Worm (Caenorhabditis elegans): ENCODE data around the gene sri-18.

sri-18 gene

DNA sequence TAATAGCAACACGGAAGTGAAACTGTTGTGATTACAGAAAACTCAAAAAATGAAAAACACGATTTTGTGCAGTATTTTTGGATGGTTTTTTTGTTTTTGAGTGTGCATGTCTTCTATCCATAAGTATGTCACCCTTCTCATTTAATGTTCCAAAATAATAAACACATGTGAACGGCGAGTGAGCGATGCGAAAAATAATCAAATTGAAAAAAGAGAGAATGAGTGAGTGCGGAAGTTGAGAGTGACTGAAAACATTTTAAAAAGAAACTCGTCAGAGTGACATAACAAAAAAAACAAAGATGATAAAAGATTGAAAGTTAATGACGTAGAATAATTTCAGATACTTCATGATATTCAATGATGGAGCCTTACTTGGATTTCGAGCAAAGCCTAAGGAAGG, 10.8 kb downstream of the sri-18 start:
- TF ChIP-seq ama-1 (optimal IDR thresholded peaks at IDR 0.05) (no peak), scrt-1 (GFP tag; IDR thresholded peaks at IDR 0.05) (no peak), aly-1 (tag; optimal IDR thresholded peaks at IDR 0.05) (no peak), sea-1 (GFP tag; conservative IDR thresholded peaks at IDR 0.05) (no peak), F13C5.2 (tag; optimal IDR thresholded peaks at IDR 0.05) (no peak), ets-7 (tag; optimal IDR thresholded peaks at IDR 0.05) (no peak), tra-4 (tag; optimal IDR thresholded peaks at IDR 0.05) (no peak), B0310.2 (tag; optimal IDR thresholded peaks at IDR 0.05) (no peak)

DNA sequence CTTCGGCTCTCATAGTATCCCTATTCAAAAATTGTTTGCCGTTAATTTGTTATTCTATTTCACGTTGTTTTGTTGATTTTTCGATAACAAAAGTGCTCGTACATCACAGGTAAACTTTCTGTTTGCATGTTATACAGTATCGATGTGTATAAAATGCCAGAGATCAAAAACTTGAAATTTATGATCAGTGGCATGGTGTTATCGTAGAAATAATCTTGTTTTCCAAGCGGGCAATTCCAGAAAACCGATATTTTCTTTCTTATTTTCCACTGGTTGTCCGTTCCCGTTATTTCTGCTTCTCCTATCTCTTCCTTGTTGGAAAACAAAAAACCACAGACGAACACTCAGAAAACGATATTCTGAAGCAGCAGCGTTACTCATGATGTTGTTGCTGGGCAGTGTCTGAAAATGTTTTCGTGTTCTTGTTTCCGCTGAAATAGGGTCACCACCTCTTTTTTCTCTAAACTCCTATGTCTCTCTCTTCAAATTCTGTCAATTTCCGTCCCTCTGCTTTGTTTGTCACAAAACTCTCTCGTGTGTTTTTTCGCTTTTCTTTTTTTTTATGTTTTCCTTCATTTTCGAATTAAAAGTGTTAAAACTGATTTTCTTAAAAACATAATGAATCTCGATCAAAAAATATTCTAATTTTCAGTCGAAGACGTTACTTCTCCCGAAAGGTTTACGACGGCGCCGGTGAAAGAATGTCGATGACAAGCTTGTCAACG, 11.9 kb downstream of the sri-18 start, which contains the start of gene akt-1:
akt-1 (plus strand) TSS at position 651 of the 725 bp plus-strand sequence.
- TF ChIP-seq hmbx-1 (tag; optimal IDR thresholded peaks at IDR 0.05): no peak
- no peak for TF ChIP-seq tbx-11 (GFP tag; IDR thresholded peaks at IDR 0.05)
- no peak for TF ChIP-seq ama-1 (optimal IDR thresholded peaks at IDR 0.05)
- TF ChIP-seq hnd-1 (tag; optimal IDR thresholded peaks at IDR 0.05): no peak
- no peak for TF ChIP-seq ets-7 (tag; optimal IDR thresholded peaks at IDR 0.05)

DNA sequence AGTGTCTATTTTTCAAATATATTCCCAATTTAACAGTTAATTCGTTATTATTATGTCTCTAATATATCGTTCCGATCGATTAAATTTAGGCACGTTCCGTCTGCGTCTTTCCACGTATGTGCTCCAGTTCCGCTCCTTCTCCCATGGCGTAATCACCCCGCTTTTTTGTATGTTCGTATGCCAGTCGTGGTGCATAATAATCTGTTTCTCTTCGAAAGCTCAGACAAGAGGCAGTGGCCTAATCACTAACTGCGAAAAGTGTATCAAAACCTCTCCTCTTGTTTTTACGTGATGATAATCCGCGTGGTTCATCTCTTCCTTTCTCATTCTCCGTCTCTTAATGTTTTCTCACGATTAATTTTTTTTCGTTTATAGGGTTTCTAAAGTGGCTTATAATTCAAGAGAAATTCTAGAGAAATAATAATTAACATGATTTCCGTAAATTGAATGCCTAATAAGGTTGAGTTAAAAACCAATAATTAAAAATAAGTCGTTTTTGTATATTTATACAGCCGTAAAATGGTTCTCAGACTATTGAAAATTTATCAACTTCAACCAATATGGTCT, 12.6 kb downstream of the sri-18 start:
- no peak for TF ChIP-seq pes-1 (GFP tag; IDR thresholded peaks at IDR 0.05)
- TF ChIP-seq ets-7 (tag; optimal IDR thresholded peaks at IDR 0.05): no peak
- no peak for TF ChIP-seq tbx-11 (GFP tag; IDR thresholded peaks at IDR 0.05)
- no peak for TF ChIP-seq hnd-1 (tag; optimal IDR thresholded peaks at IDR 0.05)
- TF ChIP-seq hmbx-1 (tag; optimal IDR thresholded peaks at IDR 0.05): no peak
- no peak for TF ChIP-seq scrt-1 (GFP tag; IDR thresholded peaks at IDR 0.05)
- TF ChIP-seq ceh-13 (GFP tag; optimal IDR thresholded peaks at IDR 0.05): no peak
- TF ChIP-seq flt-1 (GFP tag; IDR thresholded peaks at IDR 0.05): no peak
- TF ChIP-seq ceh-36 (tag; optimal IDR thresholded peaks at IDR 0.05): no peak
- TF ChIP-seq tbx-37 (GFP tag; conservative IDR thresholded peaks at IDR 0.05): no peak
- no peak for TF ChIP-seq sea-1 (GFP tag; conservative IDR thresholded peaks at IDR 0.05)
- TF ChIP-seq F13C5.2 (tag; optimal IDR thresholded peaks at IDR 0.05): no peak
- no peak for TF ChIP-seq ama-1 (optimal IDR thresholded peaks at IDR 0.05)
- TF ChIP-seq B0310.2 (tag; optimal IDR thresholded peaks at IDR 0.05): no peak
- TF ChIP-seq aly-1 (tag; optimal IDR thresholded peaks at IDR 0.05): no peak
- TF ChIP-seq tra-4 (tag; optimal IDR thresholded peaks at IDR 0.05): no peak
- no peak for TF ChIP-seq hmg-4 (GFP tag; optimal IDR thresholded peaks at IDR 0.05)

DNA sequence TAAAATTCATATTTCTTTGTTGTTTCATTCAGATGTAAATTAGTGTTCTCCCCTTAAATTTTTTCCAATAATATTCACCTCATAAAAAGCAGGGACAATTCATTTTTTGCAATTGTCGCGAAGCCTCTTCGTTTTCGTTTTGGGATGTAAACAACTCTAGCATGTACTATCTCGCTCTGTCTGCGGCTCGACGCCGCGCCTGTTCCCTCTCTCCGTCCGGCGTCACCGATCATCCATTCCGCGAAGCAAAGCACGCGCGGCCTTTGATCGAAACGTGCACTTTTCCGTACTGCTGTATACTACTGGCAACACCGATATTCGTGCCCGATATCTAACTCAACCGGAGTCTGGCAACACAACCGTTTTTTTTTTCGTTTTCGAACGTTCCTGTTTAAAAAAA, 13.4 kb downstream of the sri-18 start:
- TF ChIP-seq B0310.2 (tag; optimal IDR thresholded peaks at IDR 0.05): no peak
- no peak for TF ChIP-seq F13C5.2 (tag; optimal IDR thresholded peaks at IDR 0.05)
- no peak for TF ChIP-seq aly-1 (tag; optimal IDR thresholded peaks at IDR 0.05)
- no peak for TF ChIP-seq hmbx-1 (tag; optimal IDR thresholded peaks at IDR 0.05)
- TF ChIP-seq ceh-13 (GFP tag; optimal IDR thresholded peaks at IDR 0.05): no peak
- no peak for TF ChIP-seq hmg-4 (GFP tag; optimal IDR thresholded peaks at IDR 0.05)
- TF ChIP-seq scrt-1 (GFP tag; IDR thresholded peaks at IDR 0.05): no peak
- no peak for TF ChIP-seq hnd-1 (tag; optimal IDR thresholded peaks at IDR 0.05)

DNA sequence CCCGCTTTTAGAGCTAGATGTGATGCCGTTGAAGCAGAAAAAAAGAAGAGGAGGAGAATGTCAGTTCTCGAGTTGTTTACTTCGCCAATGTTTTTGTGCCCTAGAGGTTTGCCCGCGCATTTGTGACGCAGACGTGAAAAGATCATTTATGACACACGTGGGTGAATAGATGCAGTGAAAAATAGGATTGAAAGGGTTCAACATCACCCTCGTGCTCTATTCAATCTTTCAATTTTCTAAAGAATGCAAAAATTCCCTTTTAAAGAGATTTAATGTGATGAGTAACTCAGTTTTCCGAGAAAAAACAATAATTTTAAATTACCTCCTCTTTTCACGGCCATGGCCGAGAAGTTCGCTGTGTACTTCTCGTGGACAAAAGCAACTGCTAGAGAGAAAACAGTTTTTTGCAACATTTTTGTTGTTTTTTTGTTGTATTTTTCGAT, 13.9 kb downstream of the sri-18 start:
- no peak for TF ChIP-seq ets-7 (tag; optimal IDR thresholded peaks at IDR 0.05)
- TF ChIP-seq ceh-13 (GFP tag; optimal IDR thresholded peaks at IDR 0.05): no peak
- TF ChIP-seq F13C5.2 (tag; optimal IDR thresholded peaks at IDR 0.05): no peak
- TF ChIP-seq pes-1 (GFP tag; IDR thresholded peaks at IDR 0.05): no peak
- TF ChIP-seq flt-1 (GFP tag; IDR thresholded peaks at IDR 0.05): no peak
- TF ChIP-seq ceh-36 (tag; optimal IDR thresholded peaks at IDR 0.05): no peak
- TF ChIP-seq ama-1 (optimal IDR thresholded peaks at IDR 0.05): no peak
- TF ChIP-seq tbx-37 (GFP tag; conservative IDR thresholded peaks at IDR 0.05): no peak
- TF ChIP-seq sea-1 (GFP tag; conservative IDR thresholded peaks at IDR 0.05): no peak
- TF ChIP-seq scrt-1 (GFP tag; IDR thresholded peaks at IDR 0.05): no peak
- TF ChIP-seq tra-4 (tag; optimal IDR thresholded peaks at IDR 0.05): no peak
- TF ChIP-seq aly-1 (tag; optimal IDR thresholded peaks at IDR 0.05): no peak
- TF ChIP-seq hnd-1 (tag; optimal IDR thresholded peaks at IDR 0.05): no peak
- TF ChIP-seq hmg-4 (GFP tag; optimal IDR thresholded peaks at IDR 0.05): no peak

DNA sequence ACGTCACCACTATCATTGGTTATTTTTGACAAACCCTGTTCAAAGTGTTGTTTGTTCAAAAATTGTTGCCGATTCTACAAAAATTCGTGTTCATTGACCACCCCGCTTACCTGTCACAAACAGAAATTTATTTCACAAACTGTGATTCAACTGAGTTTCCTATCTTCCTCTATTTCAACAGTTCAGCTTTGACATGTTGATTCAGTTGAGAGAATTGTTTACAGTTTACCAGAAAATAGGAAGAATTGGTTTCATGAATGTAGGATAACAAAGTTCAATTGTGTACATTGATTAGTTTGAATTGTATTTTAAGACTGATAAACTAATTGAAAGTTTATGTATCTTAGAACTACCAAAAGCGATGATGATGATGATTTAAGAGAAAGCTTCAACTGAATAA, 14.7 kb downstream of the sri-18 start:
- TF ChIP-seq tra-4 (tag; optimal IDR thresholded peaks at IDR 0.05) (no peak), hmg-4 (GFP tag; optimal IDR thresholded peaks at IDR 0.05) (no peak), sea-1 (GFP tag; conservative IDR thresholded peaks at IDR 0.05) (no peak), pes-1 (GFP tag; IDR thresholded peaks at IDR 0.05) (no peak), ama-1 (optimal IDR thresholded peaks at IDR 0.05) (no peak), hmbx-1 (tag; optimal IDR thresholded peaks at IDR 0.05) (no peak), tbx-37 (GFP tag; conservative IDR thresholded peaks at IDR 0.05) (no peak), ceh-13 (GFP tag; optimal IDR thresholded peaks at IDR 0.05) (no peak), ceh-36 (tag; optimal IDR thresholded peaks at IDR 0.05) (no peak), ets-7 (tag; optimal IDR thresholded peaks at IDR 0.05) (no peak), hnd-1 (tag; optimal IDR thresholded peaks at IDR 0.05) (no peak), aly-1 (tag; optimal IDR thresholded peaks at IDR 0.05) (no peak), scrt-1 (GFP tag; IDR thresholded peaks at IDR 0.05) (no peak), F13C5.2 (tag; optimal IDR thresholded peaks at IDR 0.05) (no peak)

DNA sequence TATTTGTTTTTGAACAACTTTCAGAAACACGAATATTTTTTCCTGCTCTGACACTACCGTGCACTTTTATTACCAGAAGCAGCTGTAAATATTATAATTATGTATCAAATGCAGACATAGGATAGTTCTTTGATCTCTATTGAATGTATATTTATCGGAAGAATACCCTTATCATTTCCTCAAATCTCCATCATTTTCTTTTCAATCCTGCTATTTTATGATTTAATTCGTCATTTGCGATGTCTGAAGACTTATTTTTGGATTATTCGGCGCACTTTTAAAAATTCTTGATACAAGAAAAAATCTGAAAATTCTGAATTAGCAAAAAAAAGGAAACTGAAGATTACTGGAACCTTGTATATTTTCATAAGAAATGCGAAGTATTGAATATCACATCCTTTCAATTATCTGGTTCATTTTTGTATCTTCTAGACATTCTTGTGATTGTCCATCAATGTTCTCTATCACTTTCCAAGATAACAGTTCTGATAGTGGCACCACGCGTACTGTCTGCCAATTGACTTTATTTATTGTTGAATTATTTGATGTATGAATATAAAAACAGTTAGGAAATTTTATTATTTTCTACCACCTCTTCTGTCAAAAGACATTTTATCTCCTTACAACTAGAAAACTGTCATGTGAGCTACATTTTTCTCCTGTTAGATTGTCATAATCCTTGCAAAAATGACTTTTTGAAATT, 16.2 kb downstream of the sri-18 start:
- TF ChIP-seq hmbx-1 (tag; optimal IDR thresholded peaks at IDR 0.05) (no peak), pes-1 (GFP tag; IDR thresholded peaks at IDR 0.05) (no peak), hnd-1 (tag; optimal IDR thresholded peaks at IDR 0.05) (no peak), ceh-13 (GFP tag; optimal IDR thresholded peaks at IDR 0.05) (no peak), tra-4 (tag; optimal IDR thresholded peaks at IDR 0.05) (no peak), scrt-1 (GFP tag; IDR thresholded peaks at IDR 0.05) (no peak), tbx-37 (GFP tag; conservative IDR thresholded peaks at IDR 0.05) (no peak), B0310.2 (tag; optimal IDR thresholded peaks at IDR 0.05) (no peak), ets-7 (tag; optimal IDR thresholded peaks at IDR 0.05) (no peak), aly-1 (tag; optimal IDR thresholded peaks at IDR 0.05) (no peak), sea-1 (GFP tag; conservative IDR thresholded peaks at IDR 0.05) (no peak), flt-1 (GFP tag; IDR thresholded peaks at IDR 0.05) (no peak)

Measured in whole organism, early embryonic.